Worm (Caenorhabditis elegans): ENCODE data around the gene pgap-3.

- TF ChIP-seq unc-62 (GFP tag; optimal IDR thresholded peaks at IDR 0.05) (no peak), nhr-12 (tag; optimal IDR thresholded peaks at IDR 0.05) (no peak), snpc-4 (tag; optimal IDR thresholded peaks at IDR 0.05) (no peak)
Measured at ce11 chrV:6034714-6035113, 13.0 kb downstream of the pgap-3 start, which contains the start of gene dhs-17.

All from whole organism, L3 larva.